Fruit fly (Drosophila melanogaster) whole organism, embryonic: ENCODE measurements around the gene crq.

ENCODE experiments used
- ATbp ChIP-seq: fragments of 200-800 bp; sonication (Bioruptor generic); optimal IDR thresholded peaks from 2 replicates; lab custom pipeline; 2017; ENCODE audit warnings: missing biosample characterization, mild to moderate bottlenecking, missing genetic modification characterization, missing genetic modification reagents
- Abd-B ChIP-seq: fragments of 200-800 bp; sonication (Bioruptor generic); optimal IDR thresholded peaks from 2 replicates; lab custom pipeline; 2018; ENCODE audit warnings: missing biosample characterization, mild to moderate bottlenecking, missing genetic modification characterization, moderate library complexity
- CG10267 ChIP-seq: fragments of 200-800 bp; sonication (Bioruptor generic); optimal IDR thresholded peaks from 2 replicates; lab custom pipeline; 2018; ENCODE audit warnings: missing biosample characterization, mild to moderate bottlenecking, missing genetic modification characterization, moderate library complexity
- CG10274 ChIP-seq: fragments of 200-800 bp; sonication (Bioruptor generic); optimal IDR thresholded peaks from 3 replicates; lab custom pipeline; 2017; ENCODE audit warnings: missing biosample characterization, mild to moderate bottlenecking, missing genetic modification characterization
- CG10321 ChIP-seq: fragments of 200-800 bp; sonication (Bioruptor generic); IDR thresholded peaks from 2 replicates; pipeline ENCODE4 v1.3.6; 2022; ENCODE audit warnings: missing biosample characterization, missing genetic modification characterization
- CG12155 ChIP-seq: fragments of 200-800 bp; sonication (Bioruptor generic); optimal IDR thresholded peaks from 3 replicates; lab custom pipeline; 2016; ENCODE audit warnings: missing biosample characterization, missing genetic modification characterization
- CG17359 ChIP-seq: fragments of 200-800 bp; sonication (Bioruptor generic); optimal IDR thresholded peaks from 3 replicates; lab custom pipeline; 2018; ENCODE audit warnings: missing biosample characterization, mild to moderate bottlenecking, missing genetic modification characterization, moderate library complexity
- CG17361 ChIP-seq: fragments of 200-800 bp; sonication (Bioruptor generic); IDR thresholded peaks from 3 replicates; pipeline ENCODE4 v1.3.6; 2022; ENCODE audit warnings: missing biosample characterization, missing genetic modification characterization
- CG17385 ChIP-seq: fragments of 200-800 bp; sonication (Bioruptor generic); optimal IDR thresholded peaks from 3 replicates; lab custom pipeline; 2018; ENCODE audit warnings: missing biosample characterization, mild to moderate bottlenecking, missing genetic modification characterization
- CG17612 ChIP-seq: fragments of 200-800 bp; sonication (Bioruptor generic); IDR thresholded peaks from 2 replicates; pipeline ENCODE4 v1.3.6; 2022; ENCODE audit warnings: missing biosample characterization, missing genetic modification characterization
- CG17912 ChIP-seq: fragments of 200-800 bp; sonication (Bioruptor generic); optimal IDR thresholded peaks from 2 replicates; lab custom pipeline; 2018; ENCODE audit warnings: missing biosample characterization, mild to moderate bottlenecking, missing genetic modification characterization
- CG1792 ChIP-seq: fragments of 200-800 bp; sonication (Bioruptor generic); optimal IDR thresholded peaks from 2 replicates; lab custom pipeline; 2016; ENCODE audit warnings: missing biosample characterization, missing genetic modification characterization
- CG1832 ChIP-seq: fragments of 200-800 bp; sonication (Bioruptor generic); optimal IDR thresholded peaks from 2 replicates; lab custom pipeline; 2017; ENCODE audit warnings: missing biosample characterization, mild to moderate bottlenecking, missing genetic modification characterization, inconsistent platforms
- CG30020 ChIP-seq: fragments of 200-800 bp; optimal IDR thresholded peaks from 2 replicates; lab custom pipeline; 2019; ENCODE audit warnings: missing biosample characterization, mild to moderate bottlenecking, missing genetic modification characterization, moderate library complexity
- CG31224 ChIP-seq: fragments of 200-800 bp; sonication (Bioruptor generic); IDR thresholded peaks from 2 replicates; pipeline ENCODE4 v1.3.6; 2022; ENCODE audit warnings: missing biosample characterization, missing genetic modification characterization
- CG31388 ChIP-seq: fragments of 200-800 bp; sonication (Bioruptor generic); optimal IDR thresholded peaks from 2 replicates; lab custom pipeline; 2016; ENCODE audit warnings: missing biosample characterization, missing genetic modification characterization
- CG33557 ChIP-seq: fragments of 200-800 bp; sonication (Bioruptor generic); optimal IDR thresholded peaks from 2 replicates; lab custom pipeline; 2019; ENCODE audit warnings: missing biosample characterization, mild to moderate bottlenecking, missing genetic modification characterization, moderate library complexity
- CG42726 ChIP-seq: fragments of 200-800 bp; sonication (Bioruptor generic); IDR thresholded peaks from 2 replicates; pipeline ENCODE4 v1.3.6; 2022; ENCODE audit warnings: missing biosample characterization, missing genetic modification characterization; ENCODE audit not compliant: partially characterized antibody
- CG4360 ChIP-seq: fragments of 200-800 bp; sonication (Bioruptor generic); IDR thresholded peaks from 2 replicates; pipeline ENCODE4 v1.3.6; 2022; ENCODE audit warnings: missing biosample characterization, missing genetic modification characterization
- CG4820 ChIP-seq: fragments of 200-800 bp; sonication (Bioruptor generic); optimal IDR thresholded peaks from 3 replicates; lab custom pipeline; 2016; ENCODE audit warnings: missing biosample characterization, missing genetic modification characterization
- CG5245 ChIP-seq: fragments of 200-800 bp; sonication (Bioruptor generic); optimal IDR thresholded peaks from 3 replicates; lab custom pipeline; 2016; ENCODE audit warnings: missing biosample characterization, missing genetic modification characterization
- CG7745 ChIP-seq: fragments of 200-800 bp; sonication (Bioruptor generic); optimal IDR thresholded peaks from 2 replicates; lab custom pipeline; 2018; ENCODE audit warnings: missing biosample characterization, mild to moderate bottlenecking, missing genetic modification characterization, moderate library complexity
- CG8388 ChIP-seq: fragments of 200-800 bp; sonication (Bioruptor generic); optimal IDR thresholded peaks from 2 replicates; lab custom pipeline; 2019; ENCODE audit warnings: missing biosample characterization, mild to moderate bottlenecking, missing genetic modification characterization, moderate library complexity
- CG9876 ChIP-seq: fragments of 200-800 bp; sonication (Bioruptor generic); optimal IDR thresholded peaks from 2 replicates; lab custom pipeline; 2016; ENCODE audit warnings: missing biosample characterization, missing genetic modification characterization
- Camta ChIP-seq: fragments of 200-800 bp; sonication (Bioruptor generic); optimal IDR thresholded peaks from 2 replicates; lab custom pipeline; 2016; ENCODE audit warnings: missing biosample characterization, missing genetic modification characterization
- CkIIα-i1 ChIP-seq: fragments of 200-800 bp; sonication (Bioruptor generic); IDR thresholded peaks from 2 replicates; pipeline ENCODE4 v1.3.6; 2022; ENCODE audit warnings: missing biosample characterization, missing genetic modification characterization
- Doc2 ChIP-seq: fragments of 200-800 bp; sonication (Bioruptor generic); IDR thresholded peaks from 2 replicates; pipeline ENCODE4 v1.3.6; 2022; ENCODE audit warnings: missing biosample characterization, missing genetic modification characterization
- E2f1 ChIP-seq: fragments of 200-800 bp; sonication (Bioruptor generic); IDR thresholded peaks from 2 replicates; pipeline ENCODE4 v1.3.6; 2022; ENCODE audit warnings: missing biosample characterization, missing genetic modification characterization
- E2f2 ChIP-seq: fragments of 200-800 bp; sonication (Bioruptor generic); IDR thresholded peaks from 2 replicates; pipeline ENCODE4 v1.3.6; 2022; ENCODE audit warnings: missing biosample characterization, missing genetic modification characterization
- HLHmδ ChIP-seq: fragments of 200-800 bp; sonication (Bioruptor generic); optimal IDR thresholded peaks from 2 replicates; lab custom pipeline; 2018; ENCODE audit warnings: missing biosample characterization, mild to moderate bottlenecking, missing genetic modification characterization, moderate library complexity
- abd-A ChIP-seq: fragments of 200-800 bp; sonication (Bioruptor generic); optimal IDR thresholded peaks from 3 replicates; lab custom pipeline; 2019; ENCODE audit warnings: missing biosample characterization, mild to moderate bottlenecking, missing genetic modification characterization, moderate library complexity
- az2 ChIP-seq: fragments of 200-800 bp; sonication (Bioruptor generic); optimal IDR thresholded peaks from 3 replicates; lab custom pipeline; 2016; ENCODE audit warnings: missing biosample characterization, missing genetic modification characterization
- bab2 ChIP-seq: fragments of 200-800 bp; sonication (Bioruptor generic); optimal IDR thresholded peaks from 2 replicates; lab custom pipeline; 2016; ENCODE audit warnings: missing biosample characterization, missing genetic modification characterization
- bigmax ChIP-seq: fragments of 200-800 bp; sonication (Bioruptor generic); optimal IDR thresholded peaks from 2 replicates; lab custom pipeline; 2018; ENCODE audit warnings: missing biosample characterization, mild to moderate bottlenecking, missing genetic modification characterization
- da ChIP-seq: fragments of 200-800 bp; sonication (Bioruptor generic); optimal IDR thresholded peaks from 2 replicates; lab custom pipeline; 2016; ENCODE audit warnings: missing biosample characterization, missing genetic modification characterization
- dan ChIP-seq: fragments of 200-800 bp; sonication (Bioruptor generic); IDR thresholded peaks from 2 replicates; pipeline ENCODE4 v1.3.6; 2022; ENCODE audit warnings: missing biosample characterization, missing genetic modification characterization
- ftz-f1 ChIP-seq: fragments of 200-800 bp; sonication (Bioruptor generic); optimal IDR thresholded peaks from 2 replicates; lab custom pipeline; 2016; ENCODE audit warnings: missing biosample characterization, missing genetic modification characterization
- fu2 ChIP-seq: fragments of 200-800 bp; sonication (Bioruptor generic); optimal IDR thresholded peaks from 2 replicates; lab custom pipeline; 2016; ENCODE audit warnings: missing biosample characterization, missing genetic modification characterization
- h ChIP-seq: fragments of >200 bp; optimal IDR thresholded peaks from 2 replicates; lab custom pipeline; 2017
- hkb ChIP-seq, 2 experiments: fragments of 200-800 bp in 1 of 2; fragments of >200 bp in 1 of 2; sonication (Bioruptor generic) in 1 of 2; IDR thresholded peaks in 1 of 2; optimal IDR thresholded peaks in 1 of 2; 2 replicates each; pipeline versions ENCODE4 v1.3.6 to Lab custom; 2017 to 2022; ENCODE audit warnings: missing biosample characterization in 1 of 2, missing genetic modification characterization in 1 of 2
- ind ChIP-seq: fragments of 200-800 bp; sonication (Bioruptor generic); optimal IDR thresholded peaks from 3 replicates; lab custom pipeline; 2016; ENCODE audit warnings: missing biosample characterization, missing genetic modification characterization
- jumu ChIP-seq: fragments of 200-800 bp; sonication (Bioruptor generic); optimal IDR thresholded peaks from 3 replicates; lab custom pipeline; 2016; ENCODE audit warnings: missing biosample characterization, missing genetic modification characterization
- kni ChIP-seq: fragments of 200-800 bp; sonication (Bioruptor generic); optimal IDR thresholded peaks from 3 replicates; lab custom pipeline; 2017; ENCODE audit warnings: mild to moderate bottlenecking, missing biosample characterization, missing genetic modification reagents, missing genetic modification characterization
- org-1 ChIP-seq: fragments of 200-800 bp; sonication (Bioruptor generic); optimal IDR thresholded peaks from 2 replicates; lab custom pipeline; 2017; ENCODE audit warnings: missing biosample characterization, missing genetic modification characterization
- pros ChIP-seq: fragments of 200-800 bp; sonication (Bioruptor generic); optimal IDR thresholded peaks from 3 replicates; lab custom pipeline; 2019; ENCODE audit warnings: missing biosample characterization, mild to moderate bottlenecking, missing genetic modification characterization, moderate library complexity
- sim ChIP-seq: fragments of 200-800 bp; sonication (Bioruptor generic); IDR thresholded peaks from 2 replicates; pipeline ENCODE4 v1.3.6; 2022; ENCODE audit warnings: missing biosample characterization, missing genetic modification characterization
- slou ChIP-seq: fragments of 200-800 bp; sonication (Bioruptor generic); optimal IDR thresholded peaks from 3 replicates; lab custom pipeline; 2016; ENCODE audit warnings: missing biosample characterization, missing genetic modification characterization
- sqz ChIP-seq: fragments of 200-800 bp; sonication (Bioruptor generic); optimal IDR thresholded peaks from 3 replicates; lab custom pipeline; 2018; ENCODE audit warnings: missing biosample characterization, mild to moderate bottlenecking, missing genetic modification characterization
- stc ChIP-seq: fragments of 200-800 bp; sonication (Bioruptor generic); IDR thresholded peaks from 2 replicates; pipeline ENCODE4 v1.3.6; 2022; ENCODE audit warnings: missing biosample characterization, missing genetic modification characterization
- tgo ChIP-seq: fragments of 200-800 bp; sonication (Bioruptor generic); IDR thresholded peaks from 3 replicates; pipeline ENCODE4 v1.3.6; 2022; ENCODE audit warnings: missing biosample characterization, missing genetic modification characterization
- tup ChIP-seq: fragments of 200-800 bp; sonication (Bioruptor generic); optimal IDR thresholded peaks from 2 replicates; lab custom pipeline; 2016; ENCODE audit warnings: missing biosample characterization, mild to moderate bottlenecking, missing genetic modification characterization, moderate library complexity
- vnd ChIP-seq: fragments of 200-800 bp; sonication (Bioruptor generic); IDR thresholded peaks from 3 replicates; pipeline ENCODE4 v1.3.6; 2022; ENCODE audit warnings: missing biosample characterization, missing genetic modification characterization; ENCODE audit not compliant: partially characterized antibody
- z ChIP-seq: fragments of 200-800 bp; sonication (Bioruptor generic); IDR thresholded peaks from 3 replicates; pipeline ENCODE4 v1.3.6; 2022; ENCODE audit warnings: missing biosample characterization, missing genetic modification characterization

Gene crq

DNA sequence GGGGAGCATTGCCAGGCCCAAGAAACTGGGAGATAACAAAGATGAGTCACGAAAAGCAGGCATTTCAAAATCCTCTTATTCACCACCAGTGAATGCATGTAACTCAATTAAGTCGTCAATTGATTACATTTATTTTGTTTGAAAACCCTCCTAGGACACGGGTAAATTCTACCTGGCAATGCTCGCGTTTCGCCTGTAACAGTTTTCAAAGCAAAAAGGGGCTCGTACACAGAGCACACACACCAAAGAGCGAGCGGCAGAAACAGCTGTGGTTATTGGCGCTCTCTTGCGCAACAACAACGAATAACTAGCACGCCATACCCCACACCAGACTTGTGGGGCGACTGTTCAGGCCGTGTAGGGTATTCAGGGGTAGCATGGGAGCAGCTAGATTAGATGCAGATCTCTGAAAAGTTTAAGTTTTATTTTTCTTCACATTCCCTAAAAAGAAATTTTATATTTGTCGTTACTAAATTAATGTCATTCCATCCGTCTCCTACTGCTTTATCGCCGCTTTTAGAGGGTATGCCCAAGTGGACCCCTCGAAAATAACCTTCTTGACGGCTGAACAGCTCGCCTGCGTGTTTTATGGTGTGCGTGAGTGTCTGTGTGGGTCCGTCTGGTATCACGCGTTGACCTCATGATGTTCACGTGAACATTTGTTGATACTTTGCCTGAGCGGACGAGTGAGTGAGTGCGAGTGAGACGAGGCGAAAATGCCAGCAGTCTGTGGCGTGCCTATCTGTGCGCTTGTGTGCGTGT, 28.0 kb upstream of the crq start (continued):
- TF ChIP-seq jumu (GFP tag; lab: Kevin White, UChicago) (peak; percentile 100), bigmax (GFP tag; lab: Kevin White, UChicago) (peak; percentile 93), abd-A (peak; percentile 100), CG10274 (GFP tag; lab: Kevin White, UChicago) (peak; percentile 98), CG5245 (peak; percentile 100), CG1792 (GFP tag; lab: Kevin White, UChicago) (peak; percentile 100), CG7745 (tag; lab: Kevin White, UChicago) (peak; percentile 97), CG17359 (tag; lab: Kevin White, UChicago) (peak; percentile 100), ind (peak; percentile 100), ATbp (GFP tag; lab: Kevin White, UChicago) (peak; percentile 100), h (no peak), CkIIα-i1 (GFP tag; lab: Robert Waterston, UW) (no peak), vnd (no peak), Abd-B (GFP tag; lab: Kevin White, UChicago) (peak; percentile 100), da (GFP tag; lab: Kevin White, UChicago) (peak; percentile 100), CG17361 (GFP tag; lab: Robert Waterston, UW) (no peak), slou (GFP tag; lab: Kevin White, UChicago) (peak; percentile 100), CG31388 (GFP tag; lab: Kevin White, UChicago) (peak; percentile 100), sim (no peak), Camta (peak; percentile 100), tgo (GFP tag; lab: Robert Waterston, UW) (no peak), CG17912 (peak; percentile 99), sqz (GFP tag; lab: Kevin White, UChicago) (peak; percentile 100), hkb (optimal IDR thresholded peaks at IDR 0.05; lab: Kevin White, UChicago) (peak; percentile 73), hkb (GFP tag; IDR thresholded peaks at IDR 0.05; lab: Robert Waterston, UW) (no peak), E2f2 (GFP tag; lab: Robert Waterston, UW) (no peak), org-1 (GFP tag; lab: Kevin White, UChicago) (peak; percentile 100), CG10267 (tag; lab: Kevin White, UChicago) (peak; percentile 100), z (no peak), E2f1 (GFP tag; lab: Robert Waterston, UW) (no peak), CG8388 (peak; percentile 100), CG17385 (peak; percentile 100), az2 (GFP tag; lab: Kevin White, UChicago) (peak; percentile 100), CG10321 (GFP tag; lab: Robert Waterston, UW) (no peak), bab2 (peak; percentile 100), fu2 (GFP tag; lab: Kevin White, UChicago) (peak; percentile 100), CG31224 (GFP tag; lab: Robert Waterston, UW) (no peak), stc (GFP tag; lab: Robert Waterston, UW) (no peak), CG17612 (GFP tag; lab: Robert Waterston, UW) (no peak), tup (GFP tag; lab: Kevin White, UChicago) (peak; percentile 100), CG1832 (GFP tag; lab: Kevin White, UChicago) (peak; percentile 75), CG33557 (GFP tag; lab: Kevin White, UChicago) (peak; percentile 100)

DNA sequence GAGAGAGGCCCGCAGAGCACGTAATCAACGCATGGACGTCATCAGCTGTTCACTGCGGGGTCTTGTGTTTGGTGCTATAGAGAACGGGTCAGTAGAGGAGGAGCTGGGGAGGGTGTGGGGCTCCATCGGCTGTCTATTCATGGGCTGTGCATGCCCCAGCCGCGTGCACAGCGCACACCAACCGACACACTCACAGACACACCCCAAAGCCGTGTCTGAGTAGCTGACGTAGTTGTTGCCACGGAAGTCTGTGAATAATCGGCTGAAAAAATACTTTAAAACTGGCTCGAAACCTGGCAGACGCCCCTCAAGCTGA, 27.3 kb upstream of the crq start:
- TF ChIP-seq CG30020 = no peak
- no peak for TF ChIP-seq CG9876 (GFP tag; lab: Kevin White, UChicago)
- no peak for TF ChIP-seq CG42726 (GFP tag; lab: Robert Waterston, UW)
- no peak for TF ChIP-seq dan (GFP tag; lab: Robert Waterston, UW)
- no peak for TF ChIP-seq CG4820 (GFP tag; lab: Kevin White, UChicago)
- no peak for TF ChIP-seq CG12155 (GFP tag; lab: Kevin White, UChicago)
- no peak for TF ChIP-seq CG4360 (GFP tag; lab: Robert Waterston, UW)
- peak; percentile 70 for TF ChIP-seq HLHmδ
- peak; percentile 31 for TF ChIP-seq kni (GFP tag; lab: Kevin White, UChicago)
- peak; percentile 18 for TF ChIP-seq pros (GFP tag; lab: Kevin White, UChicago)
- no peak for TF ChIP-seq Doc2
- peak; percentile 21 for TF ChIP-seq ftz-f1 (GFP tag; lab: Kevin White, UChicago)
